Fruit fly (Drosophila melanogaster) whole organism, wandering third instar larva: ENCODE results near the gene CG6656.

Source experiments
- Abd-B ChIP-seq: fragments of >200 bp; optimal IDR thresholded peaks from 2 replicates; lab custom pipeline; 2017; ENCODE audit warnings: missing biosample characterization, missing genetic modification characterization
- CG32264 ChIP-seq: fragments of 200-800 bp; sonication (Bioruptor generic); optimal IDR thresholded peaks from 2 replicates; lab custom pipeline; 2016; ENCODE audit warnings: missing biosample characterization, missing genetic modification characterization
- CG9705 ChIP-seq: fragments of 200-800 bp; sonication (Bioruptor generic); optimal IDR thresholded peaks from 2 replicates; lab custom pipeline; 2018; ENCODE audit warnings: missing biosample characterization, mild to moderate bottlenecking, missing genetic modification characterization
- CrebA ChIP-seq: fragments of 200-800 bp; sonication (Bioruptor generic); optimal IDR thresholded peaks from 2 replicates; lab custom pipeline; 2016; ENCODE audit warnings: missing biosample characterization, mild to moderate bottlenecking, missing genetic modification characterization, borderline replicate concordance
- Dfd ChIP-seq: fragments of >200 bp; optimal IDR thresholded peaks from 2 replicates; lab custom pipeline; 2017; ENCODE audit warnings: missing biosample characterization, missing genetic modification characterization
- Dif ChIP-seq: fragments of 200-275, 200-300 bp; sonication (Bioruptor generic); optimal IDR thresholded peaks from 2 replicates; lab custom pipeline; 2018; ENCODE audit warnings: missing biosample characterization, missing genetic modification characterization; ENCODE audit not compliant: partially characterized antibody
- GATAd ChIP-seq: sonication (Bioruptor generic); optimal IDR thresholded peaks from 2 replicates; lab custom pipeline; 2016; ENCODE audit warnings: missing biosample characterization, missing genetic modification characterization
- HLH106 ChIP-seq: fragments of 200-800 bp; optimal IDR thresholded peaks from 3 replicates; lab custom pipeline; 2019; ENCODE audit warnings: missing biosample characterization, mild to moderate bottlenecking, missing genetic modification characterization, moderate library complexity
- Hr78 ChIP-seq: fragments of >200 bp; optimal IDR thresholded peaks from 2 replicates; lab custom pipeline; 2017; ENCODE audit warnings: missing biosample characterization, missing genetic modification characterization
- Hr83 ChIP-seq: fragments of 200-300 bp; sonication (Bioruptor generic); optimal IDR thresholded peaks from 2 replicates; lab custom pipeline; 2016; ENCODE audit warnings: missing biosample characterization, mild to moderate bottlenecking, missing genetic modification characterization, moderate library complexity; ENCODE audit not compliant: poor library complexity, severe bottlenecking
- Jra ChIP-seq: sonication (Bioruptor generic); optimal IDR thresholded peaks from 2 replicates; lab custom pipeline; 2016; ENCODE audit warnings: missing biosample characterization, missing genetic modification characterization
- Mio ChIP-seq: sonication (Bioruptor generic); optimal IDR thresholded peaks from 2 replicates; lab custom pipeline; 2016; ENCODE audit warnings: missing biosample characterization, missing genetic modification characterization
- Myc ChIP-seq: fragments of >200 bp; optimal IDR thresholded peaks from 2 replicates; lab custom pipeline; 2017
- N ChIP-seq: fragments of >200 bp; optimal IDR thresholded peaks from 2 replicates; lab custom pipeline; 2018; ENCODE audit warnings: missing biosample characterization, missing external identifiers, missing genetic modification characterization
- OdsH ChIP-seq: fragments of 200-800 bp; sonication (Bioruptor generic); optimal IDR thresholded peaks from 2 replicates; lab custom pipeline; 2016; ENCODE audit warnings: missing biosample characterization, mild to moderate bottlenecking, missing genetic modification characterization
- Rel ChIP-seq, 2 experiments: fragments of 200-800 bp; sonication (Bioruptor generic) in 1 of 2; optimal IDR thresholded peaks; 2 replicates in 1 of 2; 3 replicates in 1 of 2; lab custom pipeline; 2016 to 2019; ENCODE audit warnings: mild to moderate bottlenecking in 2 of 2, missing biosample characterization in 2 of 2, missing genetic modification characterization in 2 of 2, moderate library complexity in 1 of 2
- Sp1 ChIP-seq: fragments of 200-800 bp; sonication (Bioruptor generic); optimal IDR thresholded peaks from 3 replicates; lab custom pipeline; 2019; ENCODE audit warnings: missing biosample characterization, mild to moderate bottlenecking, missing genetic modification characterization, moderate library complexity
- br ChIP-seq: fragments of 200-800 bp; sonication (Bioruptor generic); optimal IDR thresholded peaks from 2 replicates; lab custom pipeline; 2016; ENCODE audit warnings: missing biosample characterization, missing genetic modification characterization
- brk ChIP-seq: fragments of 200-800 bp; sonication (Bioruptor generic); optimal IDR thresholded peaks from 2 replicates; lab custom pipeline; 2016; ENCODE audit warnings: missing biosample characterization, mild to moderate bottlenecking, missing genetic modification characterization
- dl ChIP-seq, 2 experiments: fragments of 175-275, 200-275 bp in 1 of 2; fragments of 200-275 bp in 1 of 2; sonication (Bioruptor generic); optimal IDR thresholded peaks; lab custom pipeline; 2018; ENCODE audit warnings: mild to moderate bottlenecking in 2 of 2, missing biosample characterization in 2 of 2, missing genetic modification characterization in 2 of 2, moderate library complexity in 2 of 2; ENCODE audit not compliant: partially characterized antibody in 2 of 2, insufficient read depth in 1 of 2
- dmrt93B ChIP-seq: fragments of 200-800 bp; sonication (Bioruptor generic); optimal IDR thresholded peaks from 2 replicates; lab custom pipeline; 2018; ENCODE audit warnings: missing biosample characterization, mild to moderate bottlenecking, missing genetic modification characterization
- dsf ChIP-seq: sonication (Bioruptor generic); optimal IDR thresholded peaks from 2 replicates; lab custom pipeline; 2016; ENCODE audit warnings: missing biosample characterization, missing genetic modification characterization, borderline replicate concordance
- ey ChIP-seq: fragments of 200-800 bp; sonication (Bioruptor generic); optimal IDR thresholded peaks from 2 replicates; lab custom pipeline; 2016; ENCODE audit warnings: missing biosample characterization, missing genetic modification characterization
- foxo ChIP-seq, 2 experiments: fragments of 200-800 bp; sonication (Bioruptor generic); optimal IDR thresholded peaks; 2 replicates in 1 of 2; 3 replicates in 1 of 2; lab custom pipeline; 2016 to 2017; ENCODE audit warnings: missing biosample characterization in 2 of 2, missing genetic modification characterization in 2 of 2
- fru ChIP-seq: fragments of 200-800 bp; sonication (Bioruptor generic); optimal IDR thresholded peaks from 3 replicates; lab custom pipeline; 2016; ENCODE audit warnings: missing biosample characterization, mild to moderate bottlenecking, missing genetic modification characterization
- h ChIP-seq: fragments of 200-800 bp; sonication (Bioruptor generic); optimal IDR thresholded peaks from 3 replicates; lab custom pipeline; 2016; ENCODE audit warnings: missing biosample characterization, mild to moderate bottlenecking, missing genetic modification characterization
- jim ChIP-seq: fragments of 175-275, 200-325 bp; sonication (Bioruptor generic); optimal IDR thresholded peaks from 2 replicates; lab custom pipeline; 2016; ENCODE audit warnings: missing biosample characterization, mild to moderate bottlenecking, missing genetic modification characterization
- lola ChIP-seq: fragments of >200 bp; optimal IDR thresholded peaks from 2 replicates; lab custom pipeline; 2017; ENCODE audit warnings: missing biosample characterization, missing genetic modification characterization
- pan ChIP-seq: fragments of >200 bp; optimal IDR thresholded peaks from 2 replicates; lab custom pipeline; 2017
- psq ChIP-seq: fragments of 200-800 bp; sonication (Bioruptor generic); optimal IDR thresholded peaks from 3 replicates; lab custom pipeline; 2017; ENCODE audit warnings: missing biosample characterization, mild to moderate bottlenecking, missing genetic modification characterization, moderate library complexity
- sage ChIP-seq: fragments of 200-800 bp; sonication (Bioruptor generic); optimal IDR thresholded peaks from 2 replicates; lab custom pipeline; 2016; ENCODE audit warnings: missing biosample characterization, mild to moderate bottlenecking, missing genetic modification characterization
- sv ChIP-seq: fragments of 200-800 bp; sonication (Bioruptor generic); optimal IDR thresholded peaks from 3 replicates; lab custom pipeline; 2016; ENCODE audit warnings: missing biosample characterization, missing genetic modification characterization
- tai ChIP-seq: sonication (Bioruptor generic); optimal IDR thresholded peaks from 2 replicates; lab custom pipeline; 2016; ENCODE audit warnings: missing biosample characterization, missing genetic modification characterization
- usp ChIP-seq: fragments of >200 bp; optimal IDR thresholded peaks from 2 replicates; lab custom pipeline; 2017; ENCODE audit warnings: missing biosample characterization, missing genetic modification characterization

Gene CG6656

dm6 chr3R:21892450-21892849 is 17.4 kb downstream of the CG6656 start:
- TF ChIP-seq Myc (lab: Kevin White, UChicago) (no peak), Sp1 (peak; percentile 19)

dm6 chr3R:21893929-21894328 is 18.8 kb downstream of the CG6656 start:
- TF ChIP-seq Mio (GFP tag; lab: Kevin White, UChicago): no peak
- no peak for TF ChIP-seq Hr83
- no peak for TF ChIP-seq dsf
- TF ChIP-seq psq (GFP tag; lab: Kevin White, UChicago): peak; percentile 1
- TF ChIP-seq jim (GFP tag; lab: Kevin White, UChicago): no peak
- TF ChIP-seq Hr78 (GFP tag; lab: Kevin White, UChicago): no peak
- no peak for TF ChIP-seq ey (GFP tag; lab: Kevin White, UChicago)
- peak in 1 of 2 experiments; percentile 22 for TF ChIP-seq foxo (GFP tag; optimal IDR thresholded peaks at IDR 0.05; lab: Kevin White, UChicago)
- TF ChIP-seq Myc (lab: Kevin White, UChicago): no peak
- TF ChIP-seq h (GFP tag; lab: Kevin White, UChicago): peak; percentile 12
- no peak for TF ChIP-seq pan (lab: Kevin White, UChicago)
- TF ChIP-seq br (GFP tag; lab: Kevin White, UChicago): no peak
- no peak for TF ChIP-seq CG32264
- TF ChIP-seq dl (GFP tag; optimal IDR thresholded peaks at IDR 0.05; lab: Kevin White, UChicago; ENCODE audit: insufficient read depth in 1 of 2, partially characterized antibody in 2 of 2): no peak
- no peak for TF ChIP-seq CrebA (GFP tag; lab: Kevin White, UChicago)
- TF ChIP-seq Dfd (GFP tag; lab: Kevin White, UChicago): no peak
- TF ChIP-seq N (GFP tag; lab: Kevin White, UChicago): no peak
- no peak for TF ChIP-seq GATAd
- TF ChIP-seq Sp1: peak; percentile 20
- TF ChIP-seq CG9705 (GFP tag; lab: Kevin White, UChicago): no peak
- no peak for TF ChIP-seq Rel (GFP tag; optimal IDR thresholded peaks at IDR 0.05; lab: Kevin White, UChicago)
- TF ChIP-seq Rel (tag; optimal IDR thresholded peaks at IDR 0.05; lab: Kevin White, UChicago): no peak
- TF ChIP-seq dmrt93B (GFP tag; lab: Kevin White, UChicago): no peak
- no peak for TF ChIP-seq lola (GFP tag; lab: Kevin White, UChicago)
- TF ChIP-seq Jra (GFP tag; lab: Kevin White, UChicago): no peak
- no peak for TF ChIP-seq brk (GFP tag; lab: Kevin White, UChicago)
- no peak for TF ChIP-seq Dif (GFP tag; lab: Kevin White, UChicago)
- peak; percentile 26 for TF ChIP-seq HLH106 (tag; lab: Kevin White, UChicago)
- no peak for TF ChIP-seq sage (GFP tag; lab: Kevin White, UChicago)
- TF ChIP-seq fru (GFP tag; lab: Kevin White, UChicago): no peak
- no peak for TF ChIP-seq OdsH
- no peak for TF ChIP-seq tai
- TF ChIP-seq sv (GFP tag; lab: Kevin White, UChicago): no peak
- no peak for TF ChIP-seq usp (GFP tag; lab: Kevin White, UChicago)

dm6 chr3R:21895961-21896875 is 21.1 kb downstream of the CG6656 start:
- TF ChIP-seq ey (GFP tag; lab: Kevin White, UChicago) (no peak), dmrt93B (GFP tag; lab: Kevin White, UChicago) (peak; percentile 60), HLH106 (tag; lab: Kevin White, UChicago) (peak; percentile 57), Abd-B (no peak), foxo (GFP tag; optimal IDR thresholded peaks at IDR 0.05; lab: Kevin White, UChicago) (peak in 1 of 2 experiments; percentile 15), psq (GFP tag; lab: Kevin White, UChicago) (peak; percentile 16), Sp1 (peak; percentile 51)
- TF ChIP-seq, all 38 proteins: peak for 5
